Fruit fly (Drosophila melanogaster) whole organism, adult: ENCODE data around the gene Dhc98D.

Experiments
- CG14711 ChIP-seq: fragments of 200-800 bp; sonication (Bioruptor generic); optimal IDR thresholded peaks from 2 replicates; lab custom pipeline; 2018; ENCODE audit warnings: missing biosample characterization, mild to moderate bottlenecking, missing genetic modification characterization, moderate library complexity
- CG1620 ChIP-seq: fragments of 200-800 bp; sonication (Bioruptor generic); optimal IDR thresholded peaks from 2 replicates; lab custom pipeline; 2016; ENCODE audit warnings: missing biosample characterization, missing genetic modification characterization
- CG33017 ChIP-seq: fragments of 200-800 bp; sonication (Bioruptor generic); optimal IDR thresholded peaks from 2 replicates; lab custom pipeline; 2018; ENCODE audit warnings: missing biosample characterization, mild to moderate bottlenecking, missing genetic modification characterization, moderate library complexity
- CG7101 ChIP-seq: fragments of 200-800 bp; sonication (Bioruptor generic); optimal IDR thresholded peaks from 2 replicates; lab custom pipeline; 2018; ENCODE audit warnings: missing biosample characterization, mild to moderate bottlenecking, missing genetic modification characterization, moderate library complexity
- Crg-1 ChIP-seq: fragments of 200-800 bp; sonication (Bioruptor generic); optimal IDR thresholded peaks from 2 replicates; lab custom pipeline; 2016; ENCODE audit warnings: missing biosample characterization, missing genetic modification characterization
- Mnt ChIP-seq: fragments of 200-800 bp; sonication (Bioruptor generic); optimal IDR thresholded peaks from 2 replicates; lab custom pipeline; 2016; ENCODE audit warnings: missing biosample characterization, mild to moderate bottlenecking, missing genetic modification characterization
- cic ChIP-seq: fragments of 200-800 bp; sonication (Bioruptor generic); optimal IDR thresholded peaks from 2 replicates; lab custom pipeline; 2017; ENCODE audit warnings: missing biosample characterization, mild to moderate bottlenecking, missing genetic modification characterization, moderate library complexity
- cnc ChIP-seq, 2 experiments: fragments of >200 bp; optimal IDR thresholded peaks; 2 replicates each; lab custom pipeline; 2017
- kay ChIP-seq: fragments of 200-800 bp; sonication (Bioruptor generic); peaks from one replicate; lab custom pipeline; 2016; ENCODE audit warnings: missing biosample characterization, missing genetic modification characterization, borderline replicate concordance
- pad ChIP-seq: fragments of 200-800 bp; sonication (Bioruptor generic); optimal IDR thresholded peaks from 3 replicates; lab custom pipeline; 2017; ENCODE audit warnings: missing biosample characterization, missing genetic modification characterization, mild to moderate bottlenecking, moderate library complexity, missing genetic modification reagents
- tj ChIP-seq: fragments of 200-800 bp; sonication (Bioruptor generic); optimal IDR thresholded peaks from 3 replicates; lab custom pipeline; 2017; ENCODE audit warnings: missing biosample characterization, mild to moderate bottlenecking, missing genetic modification characterization, moderate library complexity
- toe ChIP-seq: fragments of 200-800 bp; sonication (Bioruptor generic); optimal IDR thresholded peaks from 2 replicates; lab custom pipeline; 2016; ENCODE audit warnings: missing biosample characterization, missing genetic modification characterization

DNA sequence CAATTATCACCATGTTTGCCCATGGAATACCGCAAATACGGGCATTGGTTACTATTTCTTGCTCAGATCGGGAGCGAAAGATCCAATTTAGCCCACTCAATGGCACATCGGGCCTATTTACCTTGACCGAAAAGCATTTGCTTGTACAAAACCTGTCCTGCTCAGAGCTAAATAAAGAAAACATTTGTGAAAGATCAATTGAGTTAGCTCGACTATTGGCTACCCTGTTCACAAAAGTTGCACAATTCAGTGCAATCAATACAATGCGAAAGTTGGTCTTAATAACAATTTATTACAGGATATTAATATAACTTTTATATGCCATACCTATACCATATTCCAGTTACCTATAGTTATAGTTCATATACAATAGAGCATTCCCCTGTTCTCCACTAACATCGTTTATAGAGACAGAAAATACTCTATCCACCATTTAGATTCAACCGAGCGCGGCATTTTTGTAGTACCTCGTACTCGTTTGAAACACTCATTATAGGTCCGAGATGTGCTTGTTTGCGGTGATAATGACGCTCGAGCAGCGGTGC is 76.0 kb downstream of the Dhc98D start:
- no peak for TF ChIP-seq pad (GFP tag; lab: Kevin White, UChicago)
- TF ChIP-seq cic (GFP tag; lab: Kevin White, UChicago), result no peak
- no peak for TF ChIP-seq CG14711 (tag; lab: Kevin White, UChicago)
- TF ChIP-seq CG7101 (tag; lab: Kevin White, UChicago), result no peak
- TF ChIP-seq Mnt (GFP tag; lab: Kevin White, UChicago), result no peak
- no peak for TF ChIP-seq CG33017 (tag; lab: Kevin White, UChicago)
- TF ChIP-seq cnc (optimal IDR thresholded peaks at IDR 0.05; lab: Kevin White, UChicago), result no peak
- no peak for TF ChIP-seq toe (GFP tag; lab: Kevin White, UChicago)
- TF ChIP-seq CG1620 (GFP tag; lab: Kevin White, UChicago), result no peak
- TF ChIP-seq tj (GFP tag; lab: Kevin White, UChicago), result no peak
- no peak for TF ChIP-seq Crg-1 (GFP tag; lab: Kevin White, UChicago)
- TF ChIP-seq kay (GFP tag; lab: Kevin White, UChicago), result no peak
